Worm (Caenorhabditis elegans): Measurements from ENCODE around the gene nhr-152.
A peak's percentile ranks its signal among the peaks of the same experiment; 100 is the strongest.

nhr-152 gene

DNA sequence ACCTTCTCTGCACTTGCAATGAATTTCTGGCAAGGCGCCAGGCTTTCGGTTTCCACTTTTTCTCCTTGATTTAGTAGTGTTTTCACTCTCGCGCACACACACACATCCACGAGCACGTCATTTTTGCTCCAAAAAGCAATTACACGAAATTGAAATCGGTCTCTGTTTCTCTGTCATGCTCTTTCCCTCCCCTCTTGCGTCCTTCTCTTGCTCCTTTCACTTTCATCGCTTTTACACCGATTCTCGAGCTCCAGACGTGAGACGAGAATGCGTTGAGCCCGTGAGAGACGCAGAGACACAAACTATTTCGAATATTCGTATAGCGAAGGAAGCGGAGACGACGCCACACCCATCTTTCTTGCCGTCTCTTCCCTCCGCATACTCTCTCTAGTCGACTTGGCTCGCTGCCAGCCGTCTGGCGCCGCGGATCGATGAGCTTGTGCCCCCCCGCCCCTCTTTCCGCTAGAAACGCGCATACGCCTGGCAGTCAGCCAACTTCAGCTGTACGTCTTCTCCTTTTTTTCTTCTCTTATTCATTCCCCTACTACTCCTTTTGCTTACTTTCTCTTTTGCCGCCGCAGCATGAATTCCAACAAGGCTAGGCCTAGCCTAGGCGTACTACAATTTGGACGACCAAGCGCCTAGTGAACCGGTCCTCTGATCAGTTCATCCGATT lies 42.0 kb downstream of the nhr-152 start (continued):
- TF ChIP-seq ceh-62 (tag; optimal IDR thresholded peaks at IDR 0.05) = no peak
- TF ChIP-seq aly-2 (tag; optimal IDR thresholded peaks at IDR 0.05) = no peak
- TF ChIP-seq lin-1 (GFP tag; IDR thresholded peaks at IDR 0.05) = no peak
- TF ChIP-seq nhr-42 (GFP tag; IDR thresholded peaks at IDR 0.05) = peak; percentile 43; the same call in 1 of the 2 replicates
- no peak for TF ChIP-seq daf-12 (tag; optimal IDR thresholded peaks at IDR 0.05)
- TF ChIP-seq fkh-10 (GFP tag; optimal IDR thresholded peaks at IDR 0.05) = peak; percentile 73
- no peak for TF ChIP-seq F26F4.8 (GFP tag; conservative IDR thresholded peaks at IDR 0.05)
- 0 out of 2 replicates have a peak, but pooled peaks have one; percentile 52 for TF ChIP-seq saeg-2 (GFP tag; IDR thresholded peaks at IDR 0.05)
- TF ChIP-seq F37D6.2 (tag; optimal IDR thresholded peaks at IDR 0.05) = peak; percentile 81
- peak in 1 of 2 experiments; percentile 78 for TF ChIP-seq daf-16 (GFP tag; optimal IDR thresholded peaks at IDR 0.05)
- TF ChIP-seq daf-16 (tag; optimal IDR thresholded peaks at IDR 0.05) = no peak
- TF ChIP-seq attf-4 (tag; optimal IDR thresholded peaks at IDR 0.05) = no peak
- TF ChIP-seq spr-3 (GFP tag; optimal IDR thresholded peaks at IDR 0.05) = no peak
- 0 out of 2 replicates have a peak, but pooled peaks have one; percentile 6 for TF ChIP-seq dmd-9 (GFP tag; IDR thresholded peaks at IDR 0.05)
- TF ChIP-seq pqm-1 (tag; optimal IDR thresholded peaks at IDR 0.05) = no peak
- peak; percentile 59 for TF ChIP-seq ceh-32 (tag; optimal IDR thresholded peaks at IDR 0.05; ENCODE audit: poor library complexity)
- no peak for TF ChIP-seq skn-1 (tag; optimal IDR thresholded peaks at IDR 0.05)
- TF ChIP-seq dmd-8 (GFP tag; IDR thresholded peaks at IDR 0.05) = no peak
- TF ChIP-seq ctbp-1 (GFP tag; IDR thresholded peaks at IDR 0.05) = peak; percentile 96
- no peak for TF ChIP-seq ztf-7 (tag; optimal IDR thresholded peaks at IDR 0.05)
- TF ChIP-seq gei-8 (GFP tag; optimal IDR thresholded peaks at IDR 0.05) = no peak
- no peak for TF ChIP-seq ZK546.5 (tag; optimal IDR thresholded peaks at IDR 0.05)
- TF ChIP-seq Y75B8A.6 (GFP tag; IDR thresholded peaks at IDR 0.05) = no peak
- TF ChIP-seq unc-62 (GFP tag; optimal IDR thresholded peaks at IDR 0.05 in 1 of 2) = peak in 1 of 2 experiments; percentile 94
- no peak for TF ChIP-seq unc-62 (tag; optimal IDR thresholded peaks at IDR 0.05)
- TF ChIP-seq ces-1 (GFP tag; optimal IDR thresholded peaks at IDR 0.05) = peak; percentile 48
- TF ChIP-seq nhr-41 (GFP tag; IDR thresholded peaks at IDR 0.05) = no peak
- TF ChIP-seq dve-1 (tag; optimal IDR thresholded peaks at IDR 0.05; ENCODE audit: insufficient read depth) = peak; percentile 29
- no peak for TF ChIP-seq sdz-12 (GFP tag; optimal IDR thresholded peaks at IDR 0.05)
- TF ChIP-seq dpl-1 (GFP tag; optimal IDR thresholded peaks at IDR 0.05) = peak; percentile 48

ce11 chrV:7728679-7729027 lies 42.5 kb downstream of the nhr-152 start, which contains the start of gene Y97E10C.1:
Gene Y97E10C.1 (plus strand): TSS chrV:7728879.
- TF ChIP-seq unc-62 (GFP tag; optimal IDR thresholded peaks at IDR 0.05 in 1 of 2) (peak in 1 of 2 experiments; percentile 55), unc-62 (tag; optimal IDR thresholded peaks at IDR 0.05) (no peak), ZK546.5 (tag; optimal IDR thresholded peaks at IDR 0.05) (no peak)

DNA sequence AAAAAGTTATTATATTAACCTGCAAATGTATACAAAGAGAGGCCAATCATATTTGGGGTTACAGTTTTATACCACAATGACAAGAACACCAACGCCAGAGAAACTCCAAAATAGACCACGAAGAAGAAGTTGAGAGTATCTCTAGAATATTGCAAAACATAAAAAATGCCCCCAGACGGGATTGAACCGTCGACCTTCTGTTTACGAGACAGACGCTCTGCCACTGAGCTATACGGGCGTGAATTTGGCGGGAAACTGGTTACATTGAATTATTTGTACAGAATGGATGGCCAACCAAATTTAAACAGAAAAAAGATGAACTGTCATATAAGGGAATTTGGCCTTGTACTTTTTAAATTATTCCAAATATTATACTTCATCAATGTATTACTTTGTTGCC lies 44.3 kb downstream of the nhr-152 start:
- TF ChIP-seq daf-16 (GFP tag; optimal IDR thresholded peaks at IDR 0.05) (no peak), daf-16 (tag; optimal IDR thresholded peaks at IDR 0.05) (peak; percentile 88), nhr-237 (tag; optimal IDR thresholded peaks at IDR 0.05) (no peak), hlh-11 (tag; optimal IDR thresholded peaks at IDR 0.05) (peak; percentile 60), snpc-1.2 (GFP tag; IDR thresholded peaks at IDR 0.05) (peak; percentile 52; the same call in 1 of the 2 replicates), R02D3.7 (tag; optimal IDR thresholded peaks at IDR 0.05) (no peak), ceh-44 (GFP tag; IDR thresholded peaks at IDR 0.05) (0 out of 2 replicates have a peak, but pooled peaks have one; percentile 6), jun-1 (tag; optimal IDR thresholded peaks at IDR 0.05) (no peak), lin-38 (GFP tag; IDR thresholded peaks at IDR 0.05) (peak; percentile 26; the same call in 1 of the 2 replicates), pha-4 (GFP tag; IDR thresholded peaks at IDR 0.05) (peak; percentile 25; the same call in 1 of the 2 replicates), pha-4 (tag; optimal IDR thresholded peaks at IDR 0.05) (no peak), zfp-2 (tag; optimal IDR thresholded peaks at IDR 0.05) (no peak), nhr-10 (tag; optimal IDR thresholded peaks at IDR 0.05) (no peak), mxl-3 (GFP tag; optimal IDR thresholded peaks at IDR 0.05) (no peak), T26A8.4 (GFP tag; IDR thresholded peaks at IDR 0.05) (peak; percentile 77), ztf-7 (tag; optimal IDR thresholded peaks at IDR 0.05) (peak; percentile 35), egl-43 (GFP tag; IDR thresholded peaks at IDR 0.05) (peak; percentile 60; the same call in 1 of the 2 replicates), ama-1 (optimal IDR thresholded peaks at IDR 0.05) (no peak), nhr-25 (tag; optimal IDR thresholded peaks at IDR 0.05; ENCODE audit: borderline replicate concordance, insufficient read depth) (peak; percentile 8), hlh-30 (tag; optimal IDR thresholded peaks at IDR 0.05; ENCODE audit: insufficient read depth) (peak; percentile 64), skn-1 (tag; optimal IDR thresholded peaks at IDR 0.05) (no peak), ceh-20 (GFP tag; IDR thresholded peaks at IDR 0.05) (no peak)

Measured in whole organism, L4 larva.